Worm (Caenorhabditis elegans): ENCODE measurements around the gene F31F4.11.

Gene F31F4.11

DNA sequence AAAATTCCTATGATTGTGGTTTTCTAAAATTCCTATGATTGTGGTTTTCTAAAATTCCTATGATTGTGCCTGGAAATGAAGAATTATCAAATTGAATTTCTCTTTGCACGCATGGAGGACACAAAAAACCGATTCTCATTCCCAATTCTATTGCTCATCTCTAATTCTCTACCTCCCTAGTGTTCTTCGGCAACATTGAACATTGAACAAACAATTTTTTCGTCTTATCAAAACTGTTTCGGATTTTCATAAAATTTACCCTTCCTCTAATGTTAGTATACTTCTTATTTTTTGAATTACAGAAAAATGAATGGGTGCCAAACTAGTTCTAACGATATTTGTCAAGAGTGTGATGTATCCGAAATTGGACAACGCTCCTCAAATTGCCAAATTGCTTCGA is 28.0 kb downstream of the F31F4.11 start, which contains the start of gene pals-31:
Gene pals-31, plus strand, starts transcription at position 301 of the 400 bp plus-strand sequence.
- TF ChIP-seq nhr-25 (tag; optimal IDR thresholded peaks at IDR 0.05), result no peak
- TF ChIP-seq unc-62 (GFP tag; optimal IDR thresholded peaks at IDR 0.05), result no peak
- no peak for TF ChIP-seq zag-1 (tag; optimal IDR thresholded peaks at IDR 0.05)

DNA sequence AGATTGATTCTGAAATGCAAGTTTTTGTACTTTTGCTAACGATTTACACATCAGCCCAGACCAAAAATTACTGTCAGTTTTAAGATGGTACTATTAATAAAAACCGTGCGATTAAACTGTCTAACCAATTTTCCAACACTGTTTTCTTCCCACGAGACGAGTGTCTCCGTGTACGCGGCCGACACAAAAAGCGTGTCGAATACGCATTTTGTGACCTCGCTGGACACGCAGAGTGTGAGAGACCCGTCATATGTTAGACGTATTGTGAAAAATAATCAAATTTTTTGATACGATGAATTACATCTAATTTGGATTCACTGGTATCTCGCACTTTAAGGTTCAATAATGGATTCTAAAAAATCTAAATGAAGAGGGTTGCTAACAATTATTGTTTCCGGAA is 28.6 kb downstream of the F31F4.11 start:
- peak; percentile 35 for TF ChIP-seq nhr-25 (tag; optimal IDR thresholded peaks at IDR 0.05)
- peak; percentile 51 for TF ChIP-seq pqm-1 (tag; optimal IDR thresholded peaks at IDR 0.05)
- TF ChIP-seq lin-39 (tag; optimal IDR thresholded peaks at IDR 0.05), result no peak
- TF ChIP-seq ztf-11 (tag; optimal IDR thresholded peaks at IDR 0.05), result no peak
- no peak for TF ChIP-seq eor-1 (tag; optimal IDR thresholded peaks at IDR 0.05)
- TF ChIP-seq pha-4 (tag; optimal IDR thresholded peaks at IDR 0.05), result peak; percentile 52
- TF ChIP-seq nhr-43 (tag; optimal IDR thresholded peaks at IDR 0.05; ENCODE audit: poor library complexity, severe bottlenecking), result no peak
- no peak for TF ChIP-seq jun-1 (tag; optimal IDR thresholded peaks at IDR 0.05)
- TF ChIP-seq tbx-2 (tag; optimal IDR thresholded peaks at IDR 0.05), result no peak
- TF ChIP-seq elt-2 (tag; optimal IDR thresholded peaks at IDR 0.05), result peak; percentile 51
- TF ChIP-seq lin-15B (tag; optimal IDR thresholded peaks at IDR 0.05), result no peak
- TF ChIP-seq snpc-4 (tag; optimal IDR thresholded peaks at IDR 0.05), result peak; percentile 89
- TF ChIP-seq ceh-9 (tag; optimal IDR thresholded peaks at IDR 0.05), result no peak
- no peak for TF ChIP-seq ama-1 (optimal IDR thresholded peaks at IDR 0.05)
- TF ChIP-seq unc-39 (tag; optimal IDR thresholded peaks at IDR 0.05), result no peak
- TF ChIP-seq R02D3.7 (tag; optimal IDR thresholded peaks at IDR 0.05), result no peak
- no peak for TF ChIP-seq ceh-16 (tag; optimal IDR thresholded peaks at IDR 0.05)
- no peak for TF ChIP-seq lsy-12 (tag; optimal IDR thresholded peaks at IDR 0.05)
- TF ChIP-seq ztf-4 (tag; optimal IDR thresholded peaks at IDR 0.05), result no peak
- TF ChIP-seq nhr-12 (tag; optimal IDR thresholded peaks at IDR 0.05), result no peak
- peak; percentile 40 for TF ChIP-seq nhr-23 (tag; optimal IDR thresholded peaks at IDR 0.05)
- TF ChIP-seq ZK546.5 (tag; optimal IDR thresholded peaks at IDR 0.05), result no peak
- TF ChIP-seq mml-1 (tag; optimal IDR thresholded peaks at IDR 0.05), result no peak
- TF ChIP-seq aly-2 (tag; optimal IDR thresholded peaks at IDR 0.05), result no peak
- no peak for TF ChIP-seq unc-62 (GFP tag; optimal IDR thresholded peaks at IDR 0.05)

DNA sequence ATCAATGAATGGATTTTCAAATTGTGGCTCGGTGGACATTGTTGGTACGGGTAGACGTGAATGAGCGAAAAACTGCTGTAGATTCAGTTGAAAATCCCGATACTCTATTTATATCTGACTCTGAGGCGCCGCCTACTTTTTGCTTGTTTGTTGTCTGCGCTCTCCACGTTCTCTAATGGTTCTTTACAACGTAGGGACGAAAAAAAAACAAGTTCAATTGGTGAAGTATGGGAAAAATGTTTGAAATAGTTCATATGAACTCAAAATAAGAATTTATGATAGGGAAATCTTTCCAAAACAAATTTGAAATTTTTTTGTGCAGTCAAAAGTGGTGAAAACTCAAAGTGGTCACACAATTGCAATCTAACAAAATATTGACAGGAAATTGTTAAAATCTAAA is 29.4 kb downstream of the F31F4.11 start, which contains the start of gene F48G7.10:
Gene F48G7.10, minus strand, starts transcription at position 101 of the 400 bp plus-strand sequence.
- TF ChIP-seq egl-5 (tag; optimal IDR thresholded peaks at IDR 0.05) (no peak), ceh-16 (tag; optimal IDR thresholded peaks at IDR 0.05) (no peak), sea-2 (GFP tag; optimal IDR thresholded peaks at IDR 0.05) (no peak), fkh-10 (GFP tag; optimal IDR thresholded peaks at IDR 0.05) (no peak), fos-1 (tag; optimal IDR thresholded peaks at IDR 0.05) (no peak), ztf-4 (tag; optimal IDR thresholded peaks at IDR 0.05) (no peak), nhr-11 (tag; optimal IDR thresholded peaks at IDR 0.05) (no peak), ceh-9 (tag; optimal IDR thresholded peaks at IDR 0.05) (no peak), lsy-12 (tag; optimal IDR thresholded peaks at IDR 0.05) (no peak), pqm-1 (tag; optimal IDR thresholded peaks at IDR 0.05) (no peak), zag-1 (tag; optimal IDR thresholded peaks at IDR 0.05) (no peak), nhr-23 (tag; optimal IDR thresholded peaks at IDR 0.05) (no peak), egl-27 (tag; optimal IDR thresholded peaks at IDR 0.05) (no peak), nhr-25 (tag; optimal IDR thresholded peaks at IDR 0.05) (no peak), nhr-237 (tag; optimal IDR thresholded peaks at IDR 0.05) (no peak), aly-2 (tag; optimal IDR thresholded peaks at IDR 0.05) (no peak)

DNA sequence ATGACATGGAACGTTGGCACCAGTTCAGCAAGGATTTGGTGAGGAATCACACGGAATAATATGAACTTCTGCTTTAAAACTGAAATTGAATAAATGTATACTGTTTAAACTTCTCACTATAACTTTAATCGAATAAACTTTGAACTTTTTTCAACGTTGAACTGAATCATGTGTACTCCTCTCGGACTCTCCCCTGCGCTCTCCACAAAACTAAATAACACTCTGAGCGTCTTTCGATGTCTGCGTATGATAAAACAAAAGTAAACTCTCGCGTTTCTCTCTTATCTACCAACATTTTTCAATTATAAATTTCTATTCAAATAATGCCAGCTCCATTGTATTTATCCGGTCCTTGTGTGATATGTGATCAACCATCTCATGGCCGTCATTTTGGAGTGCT is 32.4 kb downstream of the F31F4.11 start:
- TF ChIP-seq ceh-28 (tag; optimal IDR thresholded peaks at IDR 0.05) (no peak), snpc-4 (tag; optimal IDR thresholded peaks at IDR 0.05) (peak; percentile 8), nfya-1 (tag; optimal IDR thresholded peaks at IDR 0.05; ENCODE audit: insufficient read depth) (no peak), pqm-1 (tag; optimal IDR thresholded peaks at IDR 0.05) (peak; percentile 10), ceh-9 (tag; optimal IDR thresholded peaks at IDR 0.05) (no peak), elt-2 (tag; optimal IDR thresholded peaks at IDR 0.05) (peak; percentile 25), pha-4 (tag; optimal IDR thresholded peaks at IDR 0.05) (peak; percentile 59), nhr-12 (tag; optimal IDR thresholded peaks at IDR 0.05) (no peak)

DNA sequence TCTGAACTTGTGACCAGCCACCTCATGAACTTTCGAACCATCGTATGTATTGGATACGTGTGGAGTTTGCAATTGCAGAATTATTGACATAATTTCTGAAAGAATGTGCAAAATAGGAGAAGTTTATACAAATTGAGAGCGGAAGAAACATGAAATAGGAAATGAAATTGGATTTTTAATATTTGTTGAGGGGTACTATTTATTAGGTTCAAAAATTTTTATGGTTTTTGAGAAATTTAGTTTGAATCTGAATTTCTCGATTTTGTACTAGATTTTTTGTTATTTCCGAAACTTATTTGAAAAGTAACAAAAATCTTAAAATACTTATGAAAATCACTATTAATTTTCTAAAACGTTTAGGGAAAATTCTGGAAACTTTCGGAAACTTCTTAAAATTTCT is 35.7 kb downstream of the F31F4.11 start, which contains the start of gene F48G7.9:
Gene F48G7.9, minus strand, starts transcription at position 101 of the 400 bp plus-strand sequence.
- TF ChIP-seq hmg-11 (tag; optimal IDR thresholded peaks at IDR 0.05) (no peak), nhr-43 (tag; optimal IDR thresholded peaks at IDR 0.05; ENCODE audit: poor library complexity, severe bottlenecking) (no peak), nhr-23 (tag; optimal IDR thresholded peaks at IDR 0.05) (no peak), unc-39 (tag; optimal IDR thresholded peaks at IDR 0.05) (no peak), pha-4 (tag; optimal IDR thresholded peaks at IDR 0.05) (no peak)

Measured in whole organism, L3 larva.